Worm (Caenorhabditis elegans) whole organism, midembryonic: ENCODE data around the gene eftu-2.

Experiments used
- cog-1 ChIP-seq: sonication (generic microtip); optimal IDR thresholded peaks from 2 replicates; lab custom pipeline; 2016; ENCODE audit warnings: missing genetic modification characterization, missing compliant biosample characterization
- flt-1 ChIP-seq: fragments of 200-800 bp; sonication (Bioruptor generic); IDR thresholded peaks from 2 replicates; pipeline ENCODE4 v1.3.6; 2022; ENCODE audit warnings: missing genetic modification characterization, missing compliant biosample characterization
- med-1 ChIP-seq: sonication (generic microtip); optimal IDR thresholded peaks from 2 replicates; lab custom pipeline; 2017; ENCODE audit warnings: missing genetic modification characterization, mild to moderate bottlenecking, missing compliant biosample characterization, antibody characterized with exemption, missing genetic modification reagents; ENCODE audit not compliant: insufficient read depth
- ref-1 ChIP-seq: fragments of 200-800 bp; sonication (Bioruptor generic); conservative IDR thresholded peaks from 2 replicates; pipeline ENCODE4 v1.3.6; 2022; ENCODE audit warnings: missing genetic modification reagents, missing genetic modification characterization, missing compliant biosample characterization
- ztf-23 ChIP-seq: fragments of 200-800 bp; sonication (Bioruptor generic); IDR thresholded peaks from 2 replicates; pipeline ENCODE4 v1.3.6; 2022; ENCODE audit warnings: missing genetic modification reagents, missing genetic modification characterization, missing compliant biosample characterization

ce11 chrIII:6046881-6047280, 37.5 kb downstream of the eftu-2 start, which contains the start of gene tbx-11:
- TF ChIP-seq ref-1 (GFP tag; lab: Robert Waterston, UW) = no peak
- no peak for TF ChIP-seq ztf-23 (GFP tag; lab: Robert Waterston, UW)
- no peak for TF ChIP-seq cog-1 (tag; lab: Kevin White, UChicago)
- TF ChIP-seq med-1 (GFP tag; lab: Kevin White, UChicago) = no peak
- no peak for TF ChIP-seq flt-1
